Fruit fly (Drosophila melanogaster): ENCODE results near the gene CG11885.

Gene CG11885

dm6 chr2L:427338-428234 lies 6.3 kb upstream of the CG11885 start (continued):
- TF ChIP-seq CG13624 (GFP tag; optimal IDR thresholded peaks at IDR 0.05) (no peak), D19B (GFP tag; optimal IDR thresholded peaks at IDR 0.05) (no peak), dysf (GFP tag; IDR thresholded peaks at IDR 0.05) (no peak), HHEX (GFP tag; optimal IDR thresholded peaks at IDR 0.05) (no peak), CG8944 (GFP tag; optimal IDR thresholded peaks at IDR 0.05) (peak; percentile 19), Hr78 (GFP tag; optimal IDR thresholded peaks at IDR 0.05) (no peak), salm (tag; optimal IDR thresholded peaks at IDR 0.05) (no peak), fd96Cb (tag; optimal IDR thresholded peaks at IDR 0.05) (no peak), hkb (optimal IDR thresholded peaks at IDR 0.05) (no peak), hkb (GFP tag; IDR thresholded peaks at IDR 0.05) (no peak), B-H1 (GFP tag; IDR thresholded peaks at IDR 0.05) (no peak), wdn (GFP tag; IDR thresholded peaks at IDR 0.05) (no peak), nerfin-1 (tag; optimal IDR thresholded peaks at IDR 0.05) (no peak), Oaz (GFP tag; IDR thresholded peaks at IDR 0.05) (no peak), CG2875 (GFP tag; optimal IDR thresholded peaks at IDR 0.05) (no peak), fru (optimal IDR thresholded peaks at IDR 0.05) (no peak), Taf1 (GFP tag; IDR thresholded peaks at IDR 0.05) (no peak), D19A (tag; optimal IDR thresholded peaks at IDR 0.05) (no peak), CG10462 (GFP tag; optimal IDR thresholded peaks at IDR 0.05) (no peak), CG2129 (GFP tag; IDR thresholded peaks at IDR 0.05; ENCODE audit: partially characterized antibody) (no peak), Mes4 (GFP tag; optimal IDR thresholded peaks at IDR 0.05) (no peak), BEAF-32 (GFP tag; optimal IDR thresholded peaks at IDR 0.05) (no peak), Doc2 (GFP tag; IDR thresholded peaks at IDR 0.05) (no peak), zfh2 (GFP tag; optimal IDR thresholded peaks at IDR 0.05) (no peak), fd64A (GFP tag; optimal IDR thresholded peaks at IDR 0.05) (no peak), CG12236 (GFP tag; optimal IDR thresholded peaks at IDR 0.05) (no peak), CG4820 (GFP tag; optimal IDR thresholded peaks at IDR 0.05) (peak; percentile 17), CG13424 (tag; optimal IDR thresholded peaks at IDR 0.05) (no peak), tup (GFP tag; optimal IDR thresholded peaks at IDR 0.05) (no peak), grau (tag; optimal IDR thresholded peaks at IDR 0.05) (no peak), CG34224 (GFP tag; IDR thresholded peaks at IDR 0.05; ENCODE audit: partially characterized antibody) (no peak), H15 (GFP tag; IDR thresholded peaks at IDR 0.05) (no peak), CG3838 (GFP tag; optimal IDR thresholded peaks at IDR 0.05) (no peak), CG13287 (GFP tag; IDR thresholded peaks at IDR 0.05; ENCODE audit: partially characterized antibody) (no peak), CG2712 (tag; optimal IDR thresholded peaks at IDR 0.05) (peak; percentile 6), org-1 (GFP tag; optimal IDR thresholded peaks at IDR 0.05) (no peak), Nf-YC (tag; optimal IDR thresholded peaks at IDR 0.05) (no peak), CG2889 (GFP tag; IDR thresholded peaks at IDR 0.05) (no peak), CoRest (tag; optimal IDR thresholded peaks at IDR 0.05) (no peak), tio (GFP tag; optimal IDR thresholded peaks at IDR 0.05) (peak; percentile 53), repo (GFP tag; optimal IDR thresholded peaks at IDR 0.05) (no peak), CG7839 (tag; optimal IDR thresholded peaks at IDR 0.05) (no peak), CG6813 (GFP tag; optimal IDR thresholded peaks at IDR 0.05) (peak; percentile 16), Stat92E (GFP tag; optimal IDR thresholded peaks at IDR 0.05) (no peak), chif (GFP tag; optimal IDR thresholded peaks at IDR 0.05) (peak; percentile 23 to 28), lmd (GFP tag; IDR thresholded peaks at IDR 0.05) (no peak), CG4854 (GFP tag; optimal IDR thresholded peaks at IDR 0.05) (no peak), da (GFP tag; optimal IDR thresholded peaks at IDR 0.05) (no peak), Lhr (GFP tag; optimal IDR thresholded peaks at IDR 0.05) (no peak)

Measured in whole organism, embryonic.